Fruit fly (Drosophila melanogaster): ENCODE results near the gene Arl8.

The Arl8 gene

DNA sequence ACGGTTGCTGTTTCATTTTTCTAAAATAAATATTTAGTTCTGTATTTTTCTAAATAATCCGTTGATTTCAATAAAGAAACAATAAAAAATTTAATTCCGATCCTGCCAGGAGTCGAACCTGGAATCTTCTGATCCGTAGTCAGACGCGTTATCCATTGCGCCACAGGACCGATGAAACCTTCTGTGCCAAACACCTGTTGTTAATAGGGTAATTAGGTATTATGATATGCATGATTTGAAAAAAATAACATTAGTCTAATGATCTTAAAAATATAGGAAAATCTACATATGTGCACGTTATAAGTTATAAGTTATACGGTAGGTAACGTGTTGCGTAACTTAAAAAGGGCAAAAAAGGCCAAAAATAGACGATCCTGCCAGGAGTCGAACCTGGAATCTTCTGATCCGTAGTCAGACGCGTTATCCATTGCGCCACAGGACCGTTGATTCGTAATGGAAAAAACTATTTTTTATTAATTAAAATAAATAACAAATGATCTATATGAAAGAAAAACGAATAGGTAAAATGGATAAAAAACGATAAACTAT lies 13.5 kb downstream of the Arl8 start:
- TF ChIP-seq Dfd (GFP tag; optimal IDR thresholded peaks at IDR 0.05) (no peak), GATAd (GFP tag; optimal IDR thresholded peaks at IDR 0.05) (no peak), Mio (GFP tag; optimal IDR thresholded peaks at IDR 0.05) (no peak), br (GFP tag; optimal IDR thresholded peaks at IDR 0.05) (no peak)

DNA sequence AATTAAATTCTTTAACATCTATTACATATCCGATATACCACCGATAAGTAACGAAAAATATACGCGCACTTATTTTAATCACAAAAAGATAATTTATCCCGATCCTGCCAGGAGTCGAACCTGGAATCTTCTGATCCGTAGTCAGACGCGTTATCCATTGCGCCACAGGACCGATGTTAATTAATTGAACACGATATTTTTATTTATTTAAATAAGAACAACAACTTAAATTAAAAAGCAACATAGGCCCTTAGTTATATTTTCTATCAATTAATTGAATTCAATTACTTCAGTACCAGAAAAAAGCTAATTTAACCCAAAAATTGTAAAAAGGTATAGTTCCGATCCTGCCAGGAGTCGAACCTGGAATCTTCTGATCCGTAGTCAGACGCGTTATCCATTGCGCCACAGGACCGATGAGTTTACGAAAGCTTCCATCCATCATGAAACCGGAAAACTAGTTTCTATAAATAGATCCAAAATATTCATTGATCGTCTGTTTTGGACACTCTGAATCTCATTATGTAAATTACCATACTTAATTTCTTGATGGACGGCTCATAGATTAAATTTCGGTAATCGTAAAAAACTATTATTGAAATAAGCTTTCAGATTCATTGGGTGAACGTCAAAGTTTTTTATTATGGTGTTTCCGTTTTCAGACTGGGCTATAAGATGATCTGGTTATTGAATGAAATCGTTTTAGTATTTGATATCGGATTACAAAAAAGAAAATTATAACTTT lies 14.4 kb downstream of the Arl8 start:
- TF ChIP-seq Dfd (GFP tag; optimal IDR thresholded peaks at IDR 0.05) = no peak
- no peak for TF ChIP-seq rgr (GFP tag; optimal IDR thresholded peaks at IDR 0.05)
- no peak for TF ChIP-seq pan (optimal IDR thresholded peaks at IDR 0.05)
- TF ChIP-seq h (GFP tag; optimal IDR thresholded peaks at IDR 0.05) = no peak
- no peak for TF ChIP-seq br (GFP tag; optimal IDR thresholded peaks at IDR 0.05)
- TF ChIP-seq Vsx2 (GFP tag; optimal IDR thresholded peaks at IDR 0.05; ENCODE audit: partially characterized antibody) = no peak
- no peak for TF ChIP-seq OdsH (GFP tag; optimal IDR thresholded peaks at IDR 0.05)
- TF ChIP-seq tai (GFP tag; optimal IDR thresholded peaks at IDR 0.05) = no peak
- no peak for TF ChIP-seq dmrt93B (GFP tag; optimal IDR thresholded peaks at IDR 0.05)
- TF ChIP-seq Mio (GFP tag; optimal IDR thresholded peaks at IDR 0.05) = no peak
- TF ChIP-seq CG9705 (GFP tag; optimal IDR thresholded peaks at IDR 0.05) = no peak
- no peak for TF ChIP-seq ey (GFP tag; optimal IDR thresholded peaks at IDR 0.05)
- no peak for TF ChIP-seq N (GFP tag; optimal IDR thresholded peaks at IDR 0.05)
- TF ChIP-seq foxo (GFP tag; optimal IDR thresholded peaks at IDR 0.05) = no peak
- no peak for TF ChIP-seq Hnf4 (GFP tag; optimal IDR thresholded peaks at IDR 0.05)
- no peak for TF ChIP-seq dsf (GFP tag; optimal IDR thresholded peaks at IDR 0.05; ENCODE audit: borderline replicate concordance)
- TF ChIP-seq Hr78 (GFP tag; optimal IDR thresholded peaks at IDR 0.05) = no peak
- TF ChIP-seq Hr83 (GFP tag; optimal IDR thresholded peaks at IDR 0.05; ENCODE audit: poor library complexity, severe bottlenecking) = no peak
- TF ChIP-seq CrebA (GFP tag; optimal IDR thresholded peaks at IDR 0.05; ENCODE audit: borderline replicate concordance) = no peak
- no peak for TF ChIP-seq Sp1 (GFP tag; optimal IDR thresholded peaks at IDR 0.05)

DNA sequence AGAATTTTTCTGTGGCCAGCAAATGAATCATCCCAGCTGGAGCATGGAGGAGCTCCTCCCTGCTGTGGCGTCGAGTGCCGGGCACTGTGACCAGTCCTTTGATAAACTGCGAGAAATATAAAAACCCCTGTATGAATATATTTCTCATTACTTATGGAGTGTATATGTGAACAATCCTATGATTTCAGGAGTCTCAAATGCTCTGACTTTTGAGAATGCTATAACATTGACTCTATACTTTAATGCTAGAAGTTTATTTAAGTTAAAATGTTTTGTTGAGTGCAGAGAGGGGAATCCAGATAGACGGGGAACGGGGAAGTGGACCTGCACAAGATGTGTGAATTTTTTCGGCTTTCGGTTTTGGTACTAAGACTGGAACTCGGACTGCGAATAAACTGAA lies 15.7 kb downstream of the Arl8 start:
- TF ChIP-seq OdsH (GFP tag; optimal IDR thresholded peaks at IDR 0.05) (peak; percentile 73), CG32264 (GFP tag; optimal IDR thresholded peaks at IDR 0.05) (no peak), GATAd (GFP tag; optimal IDR thresholded peaks at IDR 0.05) (no peak), pan (optimal IDR thresholded peaks at IDR 0.05) (no peak), N (GFP tag; optimal IDR thresholded peaks at IDR 0.05) (no peak), Rel (GFP tag; optimal IDR thresholded peaks at IDR 0.05) (no peak), Rel (tag; optimal IDR thresholded peaks at IDR 0.05) (peak; percentile 5), dmrt93B (GFP tag; optimal IDR thresholded peaks at IDR 0.05) (peak; percentile 42), br (GFP tag; optimal IDR thresholded peaks at IDR 0.05) (peak; percentile 79), sage (GFP tag; optimal IDR thresholded peaks at IDR 0.05) (peak; percentile 64), lola (GFP tag; optimal IDR thresholded peaks at IDR 0.05) (no peak), CrebA (GFP tag; optimal IDR thresholded peaks at IDR 0.05; ENCODE audit: borderline replicate concordance) (no peak), rgr (GFP tag; optimal IDR thresholded peaks at IDR 0.05) (peak; percentile 80), Vsx2 (GFP tag; optimal IDR thresholded peaks at IDR 0.05; ENCODE audit: partially characterized antibody) (no peak), Dif (GFP tag; optimal IDR thresholded peaks at IDR 0.05; ENCODE audit: partially characterized antibody) (no peak), Hnf4 (GFP tag; optimal IDR thresholded peaks at IDR 0.05) (peak; percentile 80), woc (GFP tag; optimal IDR thresholded peaks at IDR 0.05) (peak; percentile 61), HLH106 (tag; optimal IDR thresholded peaks at IDR 0.05) (peak; percentile 76), Jra (GFP tag; optimal IDR thresholded peaks at IDR 0.05) (no peak), Mio (GFP tag; optimal IDR thresholded peaks at IDR 0.05) (no peak), psq (GFP tag; optimal IDR thresholded peaks at IDR 0.05) (peak; percentile 66), dsf (GFP tag; optimal IDR thresholded peaks at IDR 0.05; ENCODE audit: borderline replicate concordance) (no peak), usp (GFP tag; optimal IDR thresholded peaks at IDR 0.05) (no peak), h (GFP tag; optimal IDR thresholded peaks at IDR 0.05) (peak; percentile 85), sv (GFP tag; optimal IDR thresholded peaks at IDR 0.05) (no peak), Sp1 (GFP tag; optimal IDR thresholded peaks at IDR 0.05) (peak; percentile 73), brk (GFP tag; optimal IDR thresholded peaks at IDR 0.05) (peak; percentile 26), ey (GFP tag; optimal IDR thresholded peaks at IDR 0.05) (peak; percentile 85), fru (GFP tag; optimal IDR thresholded peaks at IDR 0.05) (peak; percentile 87), Hr83 (GFP tag; optimal IDR thresholded peaks at IDR 0.05; ENCODE audit: poor library complexity, severe bottlenecking) (no peak), Hr78 (GFP tag; optimal IDR thresholded peaks at IDR 0.05) (no peak), foxo (GFP tag; optimal IDR thresholded peaks at IDR 0.05) (peak in 1 of 2 experiments; percentile 80), Dfd (GFP tag; optimal IDR thresholded peaks at IDR 0.05) (no peak), jim (GFP tag; optimal IDR thresholded peaks at IDR 0.05) (no peak), Myc (optimal IDR thresholded peaks at IDR 0.05) (no peak), Abd-B (GFP tag; optimal IDR thresholded peaks at IDR 0.05) (no peak), dl (GFP tag; optimal IDR thresholded peaks at IDR 0.05; ENCODE audit: insufficient read depth in 1 of 2, partially characterized antibody in 2 of 2) (no peak), CG9705 (GFP tag; optimal IDR thresholded peaks at IDR 0.05) (no peak), tai (GFP tag; optimal IDR thresholded peaks at IDR 0.05) (peak; percentile 14)

All from whole organism, wandering third instar larva.